Worm (Caenorhabditis elegans) whole organism, L1 larva: ENCODE results near the gene F26A1.4.

Experiments used
- C16A3.4 ChIP-seq: fragments of 150-350 bp; optimal IDR thresholded peaks from 2 replicates; lab custom pipeline; 2014; ENCODE audit warnings: missing biosample characterization, missing genetic modification characterization
- blmp-1 ChIP-seq: fragments of 150-350 bp; optimal IDR thresholded peaks from 2 replicates; lab custom pipeline; 2014; ENCODE audit warnings: missing biosample characterization, missing genetic modification characterization
- fkh-8 ChIP-seq: sonication (generic microtip); optimal IDR thresholded peaks from 2 replicates; lab custom pipeline; 2016; ENCODE audit warnings: mild to moderate bottlenecking, missing genetic modification characterization, missing compliant biosample characterization
- lsy-2 ChIP-seq, 2 experiments: fragments of 150-350 bp; optimal IDR thresholded peaks; 2 replicates each; lab custom pipeline; 2014; ENCODE audit warnings: missing biosample characterization in 2 of 2, missing genetic modification characterization in 2 of 2

DNA sequence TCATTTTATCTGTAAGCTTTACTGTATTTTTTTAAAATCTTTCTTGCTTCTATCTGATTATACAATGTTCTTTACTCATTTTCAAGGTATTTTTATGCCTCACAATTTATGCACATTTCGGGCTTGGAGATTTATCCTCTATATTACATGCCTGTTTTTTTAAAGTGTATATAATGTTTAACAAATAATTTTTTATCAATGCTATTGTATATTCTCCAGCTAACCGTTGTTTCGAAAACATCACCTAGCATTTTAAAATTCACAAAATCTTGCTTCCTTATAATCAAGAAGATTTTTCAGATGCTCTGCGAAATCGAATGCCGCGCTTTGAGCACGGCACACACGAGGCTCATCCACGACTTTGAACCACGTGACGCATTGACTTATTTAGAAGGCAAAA is 34.7 kb downstream of the F26A1.4 start, which contains the start of gene ced-4:
- TF ChIP-seq fkh-8 (tag; lab: Kevin White, UChicago) (no peak), blmp-1 (tag; lab: Kevin White, UChicago) (no peak), lsy-2 (tag; optimal IDR thresholded peaks at IDR 0.05; lab: Kevin White, UChicago) (no peak), C16A3.4 (tag; lab: Kevin White, UChicago) (no peak)
